Fruit fly (Drosophila melanogaster) whole organism, adult: ENCODE data around the gene blanks.
A peak's percentile ranks its signal among the peaks of the same experiment; 100 is the strongest.

ENCODE experiments used
- CG11617 ChIP-seq: fragments of 200-800 bp; sonication (Bioruptor generic); optimal IDR thresholded peaks from 2 replicates; lab custom pipeline; 2017; ENCODE audit warnings: mild to moderate bottlenecking, missing biosample characterization, missing genetic modification reagents, missing genetic modification characterization
- CG12768 ChIP-seq: fragments of 200-800 bp; sonication (Bioruptor generic); optimal IDR thresholded peaks from 2 replicates; lab custom pipeline; 2017; ENCODE audit warnings: missing biosample characterization, missing genetic modification characterization, mild to moderate bottlenecking, moderate library complexity, missing genetic modification reagents
- CG14711 ChIP-seq: fragments of 200-800 bp; sonication (Bioruptor generic); optimal IDR thresholded peaks from 2 replicates; lab custom pipeline; 2018; ENCODE audit warnings: missing biosample characterization, mild to moderate bottlenecking, missing genetic modification characterization, moderate library complexity
- CG1620 ChIP-seq: fragments of 200-800 bp; sonication (Bioruptor generic); optimal IDR thresholded peaks from 2 replicates; lab custom pipeline; 2016; ENCODE audit warnings: missing biosample characterization, missing genetic modification characterization
- CG33017 ChIP-seq: fragments of 200-800 bp; sonication (Bioruptor generic); optimal IDR thresholded peaks from 2 replicates; lab custom pipeline; 2018; ENCODE audit warnings: missing biosample characterization, mild to moderate bottlenecking, missing genetic modification characterization, moderate library complexity
- CG5204 ChIP-seq: fragments of 200-800 bp; sonication (Bioruptor generic); optimal IDR thresholded peaks from 2 replicates; lab custom pipeline; 2016; ENCODE audit warnings: missing biosample characterization, missing genetic modification characterization
- CG7045 ChIP-seq: fragments of 200-800 bp; sonication (Bioruptor generic); optimal IDR thresholded peaks from 2 replicates; lab custom pipeline; 2017; ENCODE audit warnings: missing biosample characterization, mild to moderate bottlenecking, missing genetic modification characterization
- CG7101 ChIP-seq: fragments of 200-800 bp; sonication (Bioruptor generic); optimal IDR thresholded peaks from 2 replicates; lab custom pipeline; 2018; ENCODE audit warnings: missing biosample characterization, mild to moderate bottlenecking, missing genetic modification characterization, moderate library complexity
- Clk ChIP-seq: fragments of 200-800 bp; sonication (Bioruptor generic); optimal IDR thresholded peaks from 2 replicates; lab custom pipeline; 2017; ENCODE audit warnings: missing biosample characterization, missing genetic modification characterization
- Crg-1 ChIP-seq: fragments of 200-800 bp; sonication (Bioruptor generic); optimal IDR thresholded peaks from 2 replicates; lab custom pipeline; 2016; ENCODE audit warnings: missing biosample characterization, missing genetic modification characterization
- Hr96 ChIP-seq: fragments of 200-800 bp; sonication (Bioruptor generic); optimal IDR thresholded peaks from 2 replicates; lab custom pipeline; 2016; ENCODE audit warnings: missing biosample characterization, missing genetic modification characterization
- Mnt ChIP-seq: fragments of 200-800 bp; sonication (Bioruptor generic); optimal IDR thresholded peaks from 2 replicates; lab custom pipeline; 2016; ENCODE audit warnings: missing biosample characterization, mild to moderate bottlenecking, missing genetic modification characterization
- bab1 ChIP-seq: fragments of 200-800 bp; sonication (Bioruptor generic); optimal IDR thresholded peaks from 3 replicates; lab custom pipeline; 2019; ENCODE audit warnings: missing biosample characterization, mild to moderate bottlenecking, missing genetic modification characterization, moderate library complexity
- cic ChIP-seq: fragments of 200-800 bp; sonication (Bioruptor generic); optimal IDR thresholded peaks from 2 replicates; lab custom pipeline; 2017; ENCODE audit warnings: missing biosample characterization, mild to moderate bottlenecking, missing genetic modification characterization, moderate library complexity
- cnc ChIP-seq, 2 experiments: fragments of >200 bp; optimal IDR thresholded peaks; 2 replicates each; lab custom pipeline; 2017
- kay ChIP-seq: fragments of 200-800 bp; sonication (Bioruptor generic); peaks from one replicate; lab custom pipeline; 2016; ENCODE audit warnings: missing biosample characterization, missing genetic modification characterization, borderline replicate concordance
- ovo ChIP-seq: fragments of 200-800 bp; sonication (Bioruptor generic); optimal IDR thresholded peaks from 2 replicates; lab custom pipeline; 2016; ENCODE audit warnings: missing biosample characterization, missing genetic modification characterization
- pad ChIP-seq: fragments of 200-800 bp; sonication (Bioruptor generic); optimal IDR thresholded peaks from 3 replicates; lab custom pipeline; 2017; ENCODE audit warnings: missing biosample characterization, missing genetic modification characterization, mild to moderate bottlenecking, moderate library complexity, missing genetic modification reagents
- tj ChIP-seq: fragments of 200-800 bp; sonication (Bioruptor generic); optimal IDR thresholded peaks from 3 replicates; lab custom pipeline; 2017; ENCODE audit warnings: missing biosample characterization, mild to moderate bottlenecking, missing genetic modification characterization, moderate library complexity
- toe ChIP-seq: fragments of 200-800 bp; sonication (Bioruptor generic); optimal IDR thresholded peaks from 2 replicates; lab custom pipeline; 2016; ENCODE audit warnings: missing biosample characterization, missing genetic modification characterization

Gene blanks

dm6 chr3L:5498858-5499257 is at the start of gene blanks:
TSS of gene blanks (minus strand) at chr3L:5498958.
- TF ChIP-seq toe (GFP tag; lab: Kevin White, UChicago): no peak
- no peak for TF ChIP-seq cnc (optimal IDR thresholded peaks at IDR 0.05; lab: Kevin White, UChicago)
- no peak for TF ChIP-seq pad (GFP tag; lab: Kevin White, UChicago)
- TF ChIP-seq tj (GFP tag; lab: Kevin White, UChicago): no peak
- no peak for TF ChIP-seq CG7101
- TF ChIP-seq Crg-1 (GFP tag; lab: Kevin White, UChicago): no peak
- no peak for TF ChIP-seq kay (GFP tag; lab: Kevin White, UChicago)
- no peak for TF ChIP-seq CG14711 (tag; lab: Kevin White, UChicago)
- no peak for TF ChIP-seq bab1 (GFP tag; lab: Kevin White, UChicago)

- TF ChIP-seq CG1620 (GFP tag; lab: Kevin White, UChicago): no peak
- TF ChIP-seq CG12768: no peak
- TF ChIP-seq Clk (GFP tag; lab: Kevin White, UChicago): no peak
Observed at dm6 chr3L:5542772-5543371, 44.1 kb upstream of the blanks start.

dm6 chr3L:5540637-5541241 is 42.0 kb upstream of the blanks start:
- no peak for TF ChIP-seq kay (GFP tag; lab: Kevin White, UChicago)
- no peak for TF ChIP-seq CG14711 (tag; lab: Kevin White, UChicago)

- TF ChIP-seq CG1620 (GFP tag; lab: Kevin White, UChicago): no peak
- no peak for TF ChIP-seq Clk (GFP tag; lab: Kevin White, UChicago)
Observed at dm6 chr3L:5535659-5536058, 36.9 kb upstream of the blanks start, which contains the start of gene CG13285. TSS of gene CG13285 (minus strand) at chr3L:5535759.

- TF ChIP-seq CG14711 (tag; lab: Kevin White, UChicago) (no peak), ovo (GFP tag; lab: Kevin White, UChicago) (no peak), tj (GFP tag; lab: Kevin White, UChicago) (no peak), CG12768 (no peak), CG5204 (GFP tag; lab: Kevin White, UChicago) (no peak), CG33017 (tag; lab: Kevin White, UChicago) (no peak), toe (GFP tag; lab: Kevin White, UChicago) (no peak), Crg-1 (GFP tag; lab: Kevin White, UChicago) (no peak), CG11617 (GFP tag; lab: Kevin White, UChicago) (no peak)
Observed at dm6 chr3L:5534253-5534652, 35.5 kb upstream of the blanks start.

dm6 chr3L:5529241-5529640 is 30.5 kb upstream of the blanks start, which contains the start of gene Lkr:
TSS of gene Lkr (minus strand) at chr3L:5529341.
- no peak for TF ChIP-seq Crg-1 (GFP tag; lab: Kevin White, UChicago)
- no peak for TF ChIP-seq CG7101
- TF ChIP-seq cic: no peak
- TF ChIP-seq CG7045 (GFP tag; lab: Kevin White, UChicago): no peak
- TF ChIP-seq CG12768: no peak

dm6 chr3L:5522904-5523428 is 24.2 kb upstream of the blanks start:
- TF ChIP-seq toe (GFP tag; lab: Kevin White, UChicago): no peak
- TF ChIP-seq CG11617 (GFP tag; lab: Kevin White, UChicago): no peak
- no peak for TF ChIP-seq CG5204 (GFP tag; lab: Kevin White, UChicago)
- TF ChIP-seq Crg-1 (GFP tag; lab: Kevin White, UChicago): no peak
- TF ChIP-seq ovo (GFP tag; lab: Kevin White, UChicago): no peak
- no peak for TF ChIP-seq Hr96
- TF ChIP-seq CG7101: no peak
- TF ChIP-seq CG12768: no peak
- no peak for TF ChIP-seq cnc (optimal IDR thresholded peaks at IDR 0.05; lab: Kevin White, UChicago)
- no peak for TF ChIP-seq bab1 (GFP tag; lab: Kevin White, UChicago)
- no peak for TF ChIP-seq cic
- no peak for TF ChIP-seq pad (GFP tag; lab: Kevin White, UChicago)
- no peak for TF ChIP-seq CG1620 (GFP tag; lab: Kevin White, UChicago)
- no peak for TF ChIP-seq CG33017 (tag; lab: Kevin White, UChicago)
- no peak for TF ChIP-seq CG7045 (GFP tag; lab: Kevin White, UChicago)

- peak; percentile 77 for TF ChIP-seq CG12768
- peak; percentile 52 for TF ChIP-seq CG14711 (tag; lab: Kevin White, UChicago)
- TF ChIP-seq CG5204 (GFP tag; lab: Kevin White, UChicago): peak; percentile 74
- peak; percentile 65 for TF ChIP-seq toe (GFP tag; lab: Kevin White, UChicago)
- peak; percentile 48 for TF ChIP-seq tj (GFP tag; lab: Kevin White, UChicago)
- peak; percentile 9 for TF ChIP-seq kay (GFP tag; lab: Kevin White, UChicago)
- TF ChIP-seq cnc (optimal IDR thresholded peaks at IDR 0.05; lab: Kevin White, UChicago): no peak
- TF ChIP-seq Clk (GFP tag; lab: Kevin White, UChicago): peak; percentile 34
- TF ChIP-seq CG1620 (GFP tag; lab: Kevin White, UChicago): peak; percentile 69
- TF ChIP-seq Hr96: peak; percentile 81
- peak; percentile 25 for TF ChIP-seq cic
- peak; percentile 91 for TF ChIP-seq bab1 (GFP tag; lab: Kevin White, UChicago)
- TF ChIP-seq ovo (GFP tag; lab: Kevin White, UChicago): peak; percentile 71
- TF ChIP-seq Crg-1 (GFP tag; lab: Kevin White, UChicago): peak; percentile 75
- peak; percentile 81 for TF ChIP-seq CG11617 (GFP tag; lab: Kevin White, UChicago)
- TF ChIP-seq CG7045 (GFP tag; lab: Kevin White, UChicago): peak; percentile 89
- TF ChIP-seq pad (GFP tag; lab: Kevin White, UChicago): peak; percentile 66
- TF ChIP-seq Mnt (GFP tag; lab: Kevin White, UChicago): peak; percentile 38
- peak; percentile 61 for TF ChIP-seq CG33017 (tag; lab: Kevin White, UChicago)
- TF ChIP-seq CG7101: peak; percentile 75
Observed at dm6 chr3L:5511959-5512358, 13.2 kb upstream of the blanks start.
